Worm (Caenorhabditis elegans) whole organism, L3 larva: ENCODE measurements around the gene R166.2.

Source experiments
- elt-2 ChIP-seq: sonication (generic microtip); optimal IDR thresholded peaks from 2 replicates; lab custom pipeline; 2016; ENCODE audit warnings: missing genetic modification reagents, mild to moderate bottlenecking, missing genetic modification characterization, missing compliant biosample characterization
- lin-39 ChIP-seq: fragments of 150-350 bp; optimal IDR thresholded peaks from 2 replicates; lab custom pipeline; 2018; ENCODE audit warnings: missing biosample characterization, missing genetic modification reagents, missing genetic modification characterization
- ztf-11 ChIP-seq: fragments of 150-350 bp; optimal IDR thresholded peaks from 2 replicates; lab custom pipeline; 2014; ENCODE audit warnings: missing biosample characterization, missing genetic modification characterization

DNA sequence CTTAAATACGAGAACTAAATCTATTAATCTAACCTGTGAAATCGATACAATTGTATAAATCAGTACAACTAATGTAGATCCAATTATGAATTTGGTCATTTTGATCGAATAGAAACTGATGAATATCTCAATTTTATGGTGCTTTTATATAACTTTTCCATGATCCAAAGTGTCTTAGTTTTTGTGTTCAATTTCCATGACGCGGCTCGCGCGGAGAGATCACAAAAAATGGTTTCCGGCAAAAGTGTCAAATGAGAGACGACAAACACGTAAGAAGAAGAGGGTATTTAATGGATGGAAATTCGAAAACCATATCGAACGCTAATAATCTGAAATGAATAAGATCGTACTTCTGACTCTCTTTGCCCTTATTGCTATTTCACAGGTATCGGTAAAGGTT, 27.1 kb upstream of the R166.2 start, which contains the start of the genes C06A1.6 and C06A1.7:
- TF ChIP-seq ztf-11 (tag; lab: Kevin White, UChicago), result no peak
- no peak for TF ChIP-seq lin-39
- TF ChIP-seq elt-2 (tag; lab: Kevin White, UChicago), result no peak
